Worm (Caenorhabditis elegans): ENCODE measurements around the gene grl-22.
A peak's percentile ranks its signal among the peaks of the same experiment; 100 is the strongest.

The grl-22 gene

DNA sequence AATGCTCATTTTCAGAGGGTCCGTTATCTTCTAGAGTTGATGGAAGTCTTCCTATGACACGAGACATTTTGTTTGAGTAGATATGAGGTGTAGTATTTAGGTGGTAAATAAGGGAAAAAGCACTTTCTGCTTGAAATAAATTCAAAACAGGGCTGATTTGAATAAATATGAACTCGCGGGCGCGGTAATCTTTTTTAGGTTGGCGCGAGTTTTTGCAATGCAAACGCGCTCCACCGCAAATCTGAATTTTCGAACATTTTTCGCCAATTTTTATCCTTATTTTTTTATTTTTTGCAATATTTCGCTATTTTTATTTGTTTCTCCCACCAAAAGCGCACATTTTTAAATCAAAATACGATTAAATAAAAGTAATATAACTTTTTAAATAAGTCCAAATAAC lies 34.4 kb upstream of the grl-22 start, which contains the start of gene skpt-1:
Gene skpt-1, minus strand, starts transcription at position 219 of the 400 bp plus-strand sequence.
- TF ChIP-seq nhr-84 (tag; optimal IDR thresholded peaks at IDR 0.05) (no peak), ces-1 (GFP tag; optimal IDR thresholded peaks at IDR 0.05) (no peak), nhr-11 (tag; optimal IDR thresholded peaks at IDR 0.05) (no peak), dpl-1 (GFP tag; optimal IDR thresholded peaks at IDR 0.05) (peak; percentile 79 to 89 (median 86)), grh-1 (GFP tag; IDR thresholded peaks at IDR 0.05) (no peak), egl-13 (tag; optimal IDR thresholded peaks at IDR 0.05) (no peak), fos-1 (tag; optimal IDR thresholded peaks at IDR 0.05) (no peak), lin-39 (tag; optimal IDR thresholded peaks at IDR 0.05) (no peak), skn-1 (tag; optimal IDR thresholded peaks at IDR 0.05) (peak; percentile 41), fkh-10 (GFP tag; optimal IDR thresholded peaks at IDR 0.05) (no peak), xbp-1 (tag; optimal IDR thresholded peaks at IDR 0.05) (no peak), tbx-2 (tag; optimal IDR thresholded peaks at IDR 0.05) (no peak), nhr-20 (tag; optimal IDR thresholded peaks at IDR 0.05) (peak; percentile 11), C16A3.4 (tag; optimal IDR thresholded peaks at IDR 0.05) (peak; percentile 44), lin-15B (tag; optimal IDR thresholded peaks at IDR 0.05) (peak; percentile 45), pag-3 (tag; optimal IDR thresholded peaks at IDR 0.05; ENCODE audit: borderline replicate concordance, insufficient read depth) (no peak), swsn-7 (tag; optimal IDR thresholded peaks at IDR 0.05) (peak; percentile 9), fkh-8 (tag; optimal IDR thresholded peaks at IDR 0.05) (no peak), unc-86 (tag; optimal IDR thresholded peaks at IDR 0.05) (no peak), zag-1 (tag; optimal IDR thresholded peaks at IDR 0.05) (no peak), ceh-82 (tag; optimal IDR thresholded peaks at IDR 0.05) (peak in 1 of 3 experiments; percentile 34), C04F5.9 (tag; optimal IDR thresholded peaks at IDR 0.05) (no peak), nhr-47 (tag; optimal IDR thresholded peaks at IDR 0.05) (peak; percentile 33), isw-1 (GFP tag; IDR thresholded peaks at IDR 0.05) (no peak), unc-98 (GFP tag; IDR thresholded peaks at IDR 0.05) (no peak), alr-1 (tag; optimal IDR thresholded peaks at IDR 0.05; ENCODE audit: borderline replicate concordance) (no peak), F16B12.6 (tag; optimal IDR thresholded peaks at IDR 0.05) (peak; percentile 49), Y116A8C.19 (tag; optimal IDR thresholded peaks at IDR 0.05; ENCODE audit: borderline replicate concordance) (no peak), efl-1 (optimal IDR thresholded peaks at IDR 0.05) (peak; percentile 72 to 84), efl-1 (GFP tag; optimal IDR thresholded peaks at IDR 0.05 in 1 of 2) (peak; percentile 87 to 99), blmp-1 (tag; optimal IDR thresholded peaks at IDR 0.05) (peak; percentile 13), ceh-88 (GFP tag; IDR thresholded peaks at IDR 0.05) (no peak), nhr-85 (tag) (peak; percentile 16), nhr-28 (tag; optimal IDR thresholded peaks at IDR 0.05) (no peak), rnt-1 (tag; optimal IDR thresholded peaks at IDR 0.05) (peak; percentile 17), mef-2 (tag; optimal IDR thresholded peaks at IDR 0.05) (no peak), nhr-19 (GFP tag; conservative IDR thresholded peaks at IDR 0.05) (0 out of 2 replicates have a peak, but pooled peaks have one; percentile 16), ceh-8 (GFP tag; optimal IDR thresholded peaks at IDR 0.05) (no peak), ama-1 (optimal IDR thresholded peaks at IDR 0.05) (no peak), lin-13 (GFP tag; optimal IDR thresholded peaks at IDR 0.05) (no peak), nhr-71 (tag; optimal IDR thresholded peaks at IDR 0.05) (peak; percentile 36), snu-23 (GFP tag; optimal IDR thresholded peaks at IDR 0.05) (peak; percentile 26), fkh-4 (tag; optimal IDR thresholded peaks at IDR 0.05; ENCODE audit: borderline replicate concordance) (no peak), dsc-1 (tag; optimal IDR thresholded peaks at IDR 0.05) (no peak), lsy-2 (tag; optimal IDR thresholded peaks at IDR 0.05) (peak; percentile 29 to 84), lin-14 (GFP tag; optimal IDR thresholded peaks at IDR 0.05) (peak; percentile 32), unc-62 (GFP tag; optimal IDR thresholded peaks at IDR 0.05) (no peak), ceh-63 (GFP tag; optimal IDR thresholded peaks at IDR 0.05) (no peak), ets-5 (GFP tag; IDR thresholded peaks at IDR 0.05) (no peak), lin-35 (GFP tag; optimal IDR thresholded peaks at IDR 0.05) (peak; percentile 80 to 93)

Measured in whole organism, L1 larva.